Fruit fly (Drosophila melanogaster) whole organism, wandering third instar larva: Measurements from ENCODE around the gene Jon25Bi.

ENCODE experiments used
- Abd-B ChIP-seq: fragments of >200 bp; optimal IDR thresholded peaks from 2 replicates; lab custom pipeline; 2017; ENCODE audit warnings: missing biosample characterization, missing genetic modification characterization
- CG9705 ChIP-seq: fragments of 200-800 bp; sonication (Bioruptor generic); optimal IDR thresholded peaks from 2 replicates; lab custom pipeline; 2018; ENCODE audit warnings: missing biosample characterization, mild to moderate bottlenecking, missing genetic modification characterization
- Hnf4 ChIP-seq: fragments of 200-800 bp; sonication (Bioruptor generic); optimal IDR thresholded peaks from 2 replicates; lab custom pipeline; 2016; ENCODE audit warnings: missing biosample characterization, mild to moderate bottlenecking, missing genetic modification characterization
- Jra ChIP-seq: sonication (Bioruptor generic); optimal IDR thresholded peaks from 2 replicates; lab custom pipeline; 2016; ENCODE audit warnings: missing biosample characterization, missing genetic modification characterization
- Myc ChIP-seq: fragments of >200 bp; optimal IDR thresholded peaks from 2 replicates; lab custom pipeline; 2017
- OdsH ChIP-seq: fragments of 200-800 bp; sonication (Bioruptor generic); optimal IDR thresholded peaks from 2 replicates; lab custom pipeline; 2016; ENCODE audit warnings: missing biosample characterization, mild to moderate bottlenecking, missing genetic modification characterization
- br ChIP-seq: fragments of 200-800 bp; sonication (Bioruptor generic); optimal IDR thresholded peaks from 2 replicates; lab custom pipeline; 2016; ENCODE audit warnings: missing biosample characterization, missing genetic modification characterization
- ey ChIP-seq: fragments of 200-800 bp; sonication (Bioruptor generic); optimal IDR thresholded peaks from 2 replicates; lab custom pipeline; 2016; ENCODE audit warnings: missing biosample characterization, missing genetic modification characterization
- fru ChIP-seq: fragments of 200-800 bp; sonication (Bioruptor generic); optimal IDR thresholded peaks from 3 replicates; lab custom pipeline; 2016; ENCODE audit warnings: missing biosample characterization, mild to moderate bottlenecking, missing genetic modification characterization
- h ChIP-seq: fragments of 200-800 bp; sonication (Bioruptor generic); optimal IDR thresholded peaks from 3 replicates; lab custom pipeline; 2016; ENCODE audit warnings: missing biosample characterization, mild to moderate bottlenecking, missing genetic modification characterization
- psq ChIP-seq: fragments of 200-800 bp; sonication (Bioruptor generic); optimal IDR thresholded peaks from 3 replicates; lab custom pipeline; 2017; ENCODE audit warnings: missing biosample characterization, mild to moderate bottlenecking, missing genetic modification characterization, moderate library complexity
- rgr ChIP-seq: fragments of 200-800 bp; sonication (Bioruptor generic); optimal IDR thresholded peaks from 3 replicates; lab custom pipeline; 2016; ENCODE audit warnings: missing biosample characterization, mild to moderate bottlenecking, missing genetic modification characterization

DNA sequence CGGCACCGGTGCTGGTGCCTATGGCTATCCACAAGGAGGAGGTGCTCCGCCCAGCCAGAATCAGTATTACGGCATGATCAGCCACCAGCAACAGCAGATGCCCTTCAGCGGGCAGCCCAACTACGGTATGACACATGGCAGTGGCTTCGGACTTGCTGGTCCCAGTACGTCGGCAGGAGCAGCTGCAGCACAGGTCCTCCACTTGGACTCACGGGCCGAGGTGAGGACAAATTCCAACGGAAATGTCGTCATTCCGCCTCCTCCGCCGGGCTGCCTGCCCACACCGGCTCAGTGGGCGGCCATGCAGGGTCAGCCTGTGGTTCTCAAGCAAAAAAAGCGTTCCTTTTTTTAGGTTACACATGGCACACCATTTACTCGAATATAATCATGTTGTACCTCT is 11.0 kb upstream of the Jon25Bi start:
- no peak for TF ChIP-seq Abd-B (GFP tag; lab: Kevin White, UChicago)
- no peak for TF ChIP-seq Jra (GFP tag; lab: Kevin White, UChicago)
- TF ChIP-seq Myc (lab: Kevin White, UChicago), result no peak
- no peak for TF ChIP-seq br
- no peak for TF ChIP-seq ey (GFP tag; lab: Kevin White, UChicago)
- no peak for TF ChIP-seq CG9705 (GFP tag; lab: Kevin White, UChicago)
- no peak for TF ChIP-seq psq (GFP tag; lab: Kevin White, UChicago)
- no peak for TF ChIP-seq fru (GFP tag; lab: Kevin White, UChicago)
- TF ChIP-seq Hnf4 (GFP tag; lab: Kevin White, UChicago), result no peak
- TF ChIP-seq OdsH (GFP tag; lab: Kevin White, UChicago), result no peak
- no peak for TF ChIP-seq h (GFP tag; lab: Kevin White, UChicago)
- TF ChIP-seq rgr (GFP tag; lab: Kevin White, UChicago), result no peak
